Fruit fly (Drosophila melanogaster) whole organism, wandering third instar larva: ENCODE data around the gene CG5592.

Source experiments
- Abd-B ChIP-seq: fragments of >200 bp; optimal IDR thresholded peaks from 2 replicates; lab custom pipeline; 2017; ENCODE audit warnings: missing biosample characterization, missing genetic modification characterization
- CG9705 ChIP-seq: fragments of 200-800 bp; sonication (Bioruptor generic); optimal IDR thresholded peaks from 2 replicates; lab custom pipeline; 2018; ENCODE audit warnings: missing biosample characterization, mild to moderate bottlenecking, missing genetic modification characterization
- Dfd ChIP-seq: fragments of >200 bp; optimal IDR thresholded peaks from 2 replicates; lab custom pipeline; 2017; ENCODE audit warnings: missing biosample characterization, missing genetic modification characterization
- Dif ChIP-seq: fragments of 200-275, 200-300 bp; sonication (Bioruptor generic); optimal IDR thresholded peaks from 2 replicates; lab custom pipeline; 2018; ENCODE audit warnings: missing biosample characterization, missing genetic modification characterization; ENCODE audit not compliant: partially characterized antibody
- GATAd ChIP-seq: sonication (Bioruptor generic); optimal IDR thresholded peaks from 2 replicates; lab custom pipeline; 2016; ENCODE audit warnings: missing biosample characterization, missing genetic modification characterization
- Hnf4 ChIP-seq: fragments of 200-800 bp; sonication (Bioruptor generic); optimal IDR thresholded peaks from 2 replicates; lab custom pipeline; 2016; ENCODE audit warnings: missing biosample characterization, mild to moderate bottlenecking, missing genetic modification characterization
- Hr83 ChIP-seq: fragments of 200-300 bp; sonication (Bioruptor generic); optimal IDR thresholded peaks from 2 replicates; lab custom pipeline; 2016; ENCODE audit warnings: missing biosample characterization, mild to moderate bottlenecking, missing genetic modification characterization, moderate library complexity; ENCODE audit not compliant: poor library complexity, severe bottlenecking
- Mio ChIP-seq: sonication (Bioruptor generic); optimal IDR thresholded peaks from 2 replicates; lab custom pipeline; 2016; ENCODE audit warnings: missing biosample characterization, missing genetic modification characterization
- Myc ChIP-seq: fragments of >200 bp; optimal IDR thresholded peaks from 2 replicates; lab custom pipeline; 2017
- N ChIP-seq: fragments of >200 bp; optimal IDR thresholded peaks from 2 replicates; lab custom pipeline; 2018; ENCODE audit warnings: missing biosample characterization, missing external identifiers, missing genetic modification characterization
- OdsH ChIP-seq: fragments of 200-800 bp; sonication (Bioruptor generic); optimal IDR thresholded peaks from 2 replicates; lab custom pipeline; 2016; ENCODE audit warnings: missing biosample characterization, mild to moderate bottlenecking, missing genetic modification characterization
- Rel ChIP-seq, 2 experiments: fragments of 200-800 bp; sonication (Bioruptor generic) in 1 of 2; optimal IDR thresholded peaks; 2 replicates in 1 of 2; 3 replicates in 1 of 2; lab custom pipeline; 2016 to 2019; ENCODE audit warnings: mild to moderate bottlenecking in 2 of 2, missing biosample characterization in 2 of 2, missing genetic modification characterization in 2 of 2, moderate library complexity in 1 of 2
- Sp1 ChIP-seq: fragments of 200-800 bp; sonication (Bioruptor generic); optimal IDR thresholded peaks from 3 replicates; lab custom pipeline; 2019; ENCODE audit warnings: missing biosample characterization, mild to moderate bottlenecking, missing genetic modification characterization, moderate library complexity
- Vsx2 ChIP-seq: fragments of 200-300, 225-300 bp; sonication (Bioruptor generic); optimal IDR thresholded peaks from 2 replicates; lab custom pipeline; 2018; ENCODE audit warnings: missing biosample characterization, missing genetic modification characterization; ENCODE audit not compliant: partially characterized antibody
- br ChIP-seq: fragments of 200-800 bp; sonication (Bioruptor generic); optimal IDR thresholded peaks from 2 replicates; lab custom pipeline; 2016; ENCODE audit warnings: missing biosample characterization, missing genetic modification characterization
- brk ChIP-seq: fragments of 200-800 bp; sonication (Bioruptor generic); optimal IDR thresholded peaks from 2 replicates; lab custom pipeline; 2016; ENCODE audit warnings: missing biosample characterization, mild to moderate bottlenecking, missing genetic modification characterization
- dl ChIP-seq, 2 experiments: fragments of 175-275, 200-275 bp in 1 of 2; fragments of 200-275 bp in 1 of 2; sonication (Bioruptor generic); optimal IDR thresholded peaks; lab custom pipeline; 2018; ENCODE audit warnings: mild to moderate bottlenecking in 2 of 2, missing biosample characterization in 2 of 2, missing genetic modification characterization in 2 of 2, moderate library complexity in 2 of 2; ENCODE audit not compliant: partially characterized antibody in 2 of 2, insufficient read depth in 1 of 2
- dmrt93B ChIP-seq: fragments of 200-800 bp; sonication (Bioruptor generic); optimal IDR thresholded peaks from 2 replicates; lab custom pipeline; 2018; ENCODE audit warnings: missing biosample characterization, mild to moderate bottlenecking, missing genetic modification characterization
- dsf ChIP-seq: sonication (Bioruptor generic); optimal IDR thresholded peaks from 2 replicates; lab custom pipeline; 2016; ENCODE audit warnings: missing biosample characterization, missing genetic modification characterization, borderline replicate concordance
- ey ChIP-seq: fragments of 200-800 bp; sonication (Bioruptor generic); optimal IDR thresholded peaks from 2 replicates; lab custom pipeline; 2016; ENCODE audit warnings: missing biosample characterization, missing genetic modification characterization
- foxo ChIP-seq, 2 experiments: fragments of 200-800 bp; sonication (Bioruptor generic); optimal IDR thresholded peaks; 2 replicates in 1 of 2; 3 replicates in 1 of 2; lab custom pipeline; 2016 to 2017; ENCODE audit warnings: missing biosample characterization in 2 of 2, missing genetic modification characterization in 2 of 2
- fru ChIP-seq: fragments of 200-800 bp; sonication (Bioruptor generic); optimal IDR thresholded peaks from 3 replicates; lab custom pipeline; 2016; ENCODE audit warnings: missing biosample characterization, mild to moderate bottlenecking, missing genetic modification characterization
- h ChIP-seq: fragments of 200-800 bp; sonication (Bioruptor generic); optimal IDR thresholded peaks from 3 replicates; lab custom pipeline; 2016; ENCODE audit warnings: missing biosample characterization, mild to moderate bottlenecking, missing genetic modification characterization
- jim ChIP-seq: fragments of 175-275, 200-325 bp; sonication (Bioruptor generic); optimal IDR thresholded peaks from 2 replicates; lab custom pipeline; 2016; ENCODE audit warnings: missing biosample characterization, mild to moderate bottlenecking, missing genetic modification characterization
- lola ChIP-seq: fragments of >200 bp; optimal IDR thresholded peaks from 2 replicates; lab custom pipeline; 2017; ENCODE audit warnings: missing biosample characterization, missing genetic modification characterization
- rgr ChIP-seq: fragments of 200-800 bp; sonication (Bioruptor generic); optimal IDR thresholded peaks from 3 replicates; lab custom pipeline; 2016; ENCODE audit warnings: missing biosample characterization, mild to moderate bottlenecking, missing genetic modification characterization
- sage ChIP-seq: fragments of 200-800 bp; sonication (Bioruptor generic); optimal IDR thresholded peaks from 2 replicates; lab custom pipeline; 2016; ENCODE audit warnings: missing biosample characterization, mild to moderate bottlenecking, missing genetic modification characterization
- sv ChIP-seq: fragments of 200-800 bp; sonication (Bioruptor generic); optimal IDR thresholded peaks from 3 replicates; lab custom pipeline; 2016; ENCODE audit warnings: missing biosample characterization, missing genetic modification characterization
- tai ChIP-seq: sonication (Bioruptor generic); optimal IDR thresholded peaks from 2 replicates; lab custom pipeline; 2016; ENCODE audit warnings: missing biosample characterization, missing genetic modification characterization
- woc ChIP-seq: sonication (Bioruptor generic); optimal IDR thresholded peaks from 2 replicates; lab custom pipeline; 2016; ENCODE audit warnings: missing biosample characterization, mild to moderate bottlenecking, missing genetic modification characterization

CG5592 gene

DNA sequence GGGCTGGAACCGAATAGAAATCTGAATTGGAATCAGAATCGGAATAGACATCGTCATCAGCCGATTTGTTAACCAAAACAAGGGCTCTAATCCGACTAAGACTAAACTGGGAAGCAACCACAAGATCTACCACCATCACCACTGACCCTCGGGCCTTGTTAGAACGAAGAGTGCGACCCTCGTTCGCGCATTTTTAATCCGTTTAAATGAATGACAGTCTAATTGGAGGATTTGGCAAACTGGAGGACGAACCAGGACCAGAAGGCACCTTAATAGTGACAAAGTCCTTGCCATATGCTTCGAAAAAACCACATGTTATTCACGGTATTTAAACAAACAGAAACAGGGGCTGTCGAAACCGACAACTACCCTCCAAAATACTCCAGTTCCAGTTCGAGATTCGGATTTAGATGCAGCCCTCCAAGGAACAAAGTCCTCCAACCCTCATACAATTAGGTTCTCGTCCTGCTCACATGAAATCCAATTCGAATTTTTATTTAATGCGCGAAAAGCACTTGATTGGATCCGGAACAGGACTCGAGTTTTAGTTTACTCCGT lies 18.6 kb upstream of the CG5592 start:
- TF ChIP-seq foxo (GFP tag; optimal IDR thresholded peaks at IDR 0.05; lab: Kevin White, UChicago): no peak
- no peak for TF ChIP-seq sage (GFP tag; lab: Kevin White, UChicago)
- no peak for TF ChIP-seq lola (GFP tag; lab: Kevin White, UChicago)
- TF ChIP-seq Vsx2 (GFP tag; lab: Kevin White, UChicago): no peak
- no peak for TF ChIP-seq h (GFP tag; lab: Kevin White, UChicago)
- no peak for TF ChIP-seq jim (GFP tag; lab: Kevin White, UChicago)
- TF ChIP-seq Hnf4 (GFP tag; lab: Kevin White, UChicago): no peak
- no peak for TF ChIP-seq OdsH (GFP tag; lab: Kevin White, UChicago)
- TF ChIP-seq br (GFP tag; lab: Kevin White, UChicago): no peak
- no peak for TF ChIP-seq N
- TF ChIP-seq dsf (GFP tag; lab: Kevin White, UChicago): no peak
- TF ChIP-seq Abd-B (GFP tag; lab: Kevin White, UChicago): no peak
- no peak for TF ChIP-seq Mio (GFP tag; lab: Kevin White, UChicago)
- TF ChIP-seq tai (GFP tag; lab: Kevin White, UChicago): no peak

DNA sequence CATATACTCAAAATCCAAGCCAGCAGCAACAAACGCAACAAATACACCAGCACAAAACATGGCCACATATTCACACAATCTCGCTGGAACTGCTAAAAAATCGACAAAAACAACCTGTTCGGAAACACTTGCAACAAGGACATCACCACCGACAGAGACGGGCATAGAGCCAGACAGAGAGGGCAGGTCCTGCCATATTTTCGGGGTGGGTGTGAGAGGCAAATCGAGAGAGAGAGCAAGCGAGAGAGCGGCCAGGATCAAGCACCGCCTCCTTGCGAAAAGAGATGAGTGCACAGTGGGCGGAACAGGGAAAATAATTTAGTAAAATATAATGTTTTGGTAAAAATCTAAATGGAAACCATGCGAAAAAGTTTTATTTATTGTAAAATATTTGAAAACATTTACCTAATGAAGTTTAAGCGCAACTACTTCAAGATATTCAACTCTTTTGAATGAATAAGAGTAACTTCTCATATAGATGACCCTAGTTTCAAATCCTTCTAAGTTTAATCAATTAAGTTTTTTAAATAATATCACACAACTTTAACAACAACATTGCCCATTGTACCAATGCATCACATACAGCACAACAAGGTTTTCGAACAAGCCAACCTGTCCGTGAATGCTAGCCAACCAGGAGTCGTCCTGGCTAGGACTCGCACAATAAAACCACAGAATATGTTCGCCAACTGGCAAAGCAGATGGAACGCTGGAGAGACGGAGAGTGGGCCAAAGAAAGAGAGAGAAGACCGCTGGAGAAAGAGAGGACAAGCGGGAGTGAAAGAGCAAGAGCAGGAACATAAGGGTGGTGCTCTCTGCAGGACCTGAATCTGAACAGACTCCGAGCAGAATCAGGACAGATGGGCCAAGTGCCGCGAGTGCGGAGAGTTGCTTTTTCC lies 15.9 kb upstream of the CG5592 start:
- no peak for TF ChIP-seq tai (GFP tag; lab: Kevin White, UChicago)
- no peak for TF ChIP-seq Sp1 (GFP tag; lab: Kevin White, UChicago)
- peak; percentile 37 for TF ChIP-seq h (GFP tag; lab: Kevin White, UChicago)
- no peak for TF ChIP-seq foxo (GFP tag; optimal IDR thresholded peaks at IDR 0.05; lab: Kevin White, UChicago)
- peak; percentile 47 for TF ChIP-seq OdsH (GFP tag; lab: Kevin White, UChicago)
- no peak for TF ChIP-seq Myc (lab: Kevin White, UChicago)
- no peak for TF ChIP-seq brk (GFP tag; lab: Kevin White, UChicago)
- peak; percentile 45 for TF ChIP-seq ey (GFP tag; lab: Kevin White, UChicago)
- no peak for TF ChIP-seq Vsx2 (GFP tag; lab: Kevin White, UChicago)
- TF ChIP-seq dmrt93B (GFP tag; lab: Kevin White, UChicago): no peak
- TF ChIP-seq Hnf4 (GFP tag; lab: Kevin White, UChicago): no peak
- no peak for TF ChIP-seq Hr83
- TF ChIP-seq sv (GFP tag; lab: Kevin White, UChicago): peak; percentile 35
- no peak for TF ChIP-seq dl (GFP tag; optimal IDR thresholded peaks at IDR 0.05; lab: Kevin White, UChicago; ENCODE audit: insufficient read depth in 1 of 2, partially characterized antibody in 2 of 2)
- peak; percentile 31 for TF ChIP-seq rgr (GFP tag; lab: Kevin White, UChicago)
- no peak for TF ChIP-seq Dif
- TF ChIP-seq Abd-B (GFP tag; lab: Kevin White, UChicago): no peak
- peak; percentile 40 for TF ChIP-seq woc (GFP tag; lab: Kevin White, UChicago)
- no peak for TF ChIP-seq Dfd (GFP tag; lab: Kevin White, UChicago)
- TF ChIP-seq fru: peak; percentile 22
- no peak for TF ChIP-seq Rel (GFP tag; optimal IDR thresholded peaks at IDR 0.05; lab: Kevin White, UChicago)
- no peak for TF ChIP-seq Rel (tag; optimal IDR thresholded peaks at IDR 0.05; lab: Kevin White, UChicago)
- no peak for TF ChIP-seq Mio (GFP tag; lab: Kevin White, UChicago)
- TF ChIP-seq CG9705: no peak
- no peak for TF ChIP-seq GATAd (GFP tag; lab: Kevin White, UChicago)

DNA sequence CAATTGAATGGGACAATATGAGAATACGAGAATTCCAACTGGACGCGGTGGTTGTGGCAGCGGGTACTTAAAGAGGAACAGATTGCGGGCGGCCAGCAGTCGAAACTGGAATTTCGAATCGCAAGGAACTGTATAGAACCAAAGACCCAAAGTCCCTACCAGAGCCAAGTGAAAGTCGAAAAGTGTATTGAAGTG lies 15.3 kb upstream of the CG5592 start, which contains the start of gene CG13287:
TSS of gene CG13287 (plus strand) at position 96 of the 195 bp plus-strand sequence.
- TF ChIP-seq N: no peak
- TF ChIP-seq Hr83: no peak

DNA sequence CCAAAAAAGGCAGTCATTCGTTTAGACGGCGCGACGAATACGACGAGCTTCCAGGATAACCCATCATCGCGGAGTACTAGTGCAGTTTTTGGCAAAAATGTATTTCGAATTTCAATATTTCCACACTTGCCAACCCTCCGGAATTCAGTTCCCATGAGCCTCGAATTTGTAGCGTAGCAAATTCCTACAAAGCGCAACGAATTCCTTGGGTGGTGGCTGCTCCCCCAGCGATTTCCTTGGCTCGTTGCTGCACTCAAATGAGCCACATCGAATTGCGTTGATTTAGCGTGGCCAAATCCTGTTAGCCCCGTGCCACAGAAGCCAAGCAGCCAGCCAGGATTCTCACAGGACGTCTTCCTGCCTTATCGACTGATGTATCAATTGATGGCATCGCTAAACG lies 12.7 kb upstream of the CG5592 start:
- no peak for TF ChIP-seq dl (GFP tag; optimal IDR thresholded peaks at IDR 0.05; lab: Kevin White, UChicago; ENCODE audit: insufficient read depth in 1 of 2, partially characterized antibody in 2 of 2)
- no peak for TF ChIP-seq rgr (GFP tag; lab: Kevin White, UChicago)
- TF ChIP-seq jim (GFP tag; lab: Kevin White, UChicago): no peak
